Worm (Caenorhabditis elegans) whole organism, L3 larva: Measurements from ENCODE around the gene clec-184.

ENCODE experiments used
- R02D3.7 ChIP-seq: fragments of 150-350 bp; optimal IDR thresholded peaks from 2 replicates; lab custom pipeline; 2014; ENCODE audit warnings: missing biosample characterization, missing genetic modification characterization
- ZK546.5 ChIP-seq: sonication (generic microtip); optimal IDR thresholded peaks from 2 replicates; lab custom pipeline; 2017; ENCODE audit warnings: missing biosample characterization, missing genetic modification characterization
- aly-2 ChIP-seq: fragments of 150-350 bp; optimal IDR thresholded peaks from 2 replicates; lab custom pipeline; 2014; ENCODE audit warnings: missing biosample characterization, missing genetic modification characterization
- ama-1 ChIP-seq: fragments of 150-350 bp; optimal IDR thresholded peaks from 2 replicates; lab custom pipeline; 2018
- ceh-16 ChIP-seq: sonication (generic microtip); optimal IDR thresholded peaks from 2 replicates; lab custom pipeline; 2017; ENCODE audit warnings: missing biosample characterization, missing genetic modification characterization
- ceh-28 ChIP-seq: fragments of 150-350 bp; optimal IDR thresholded peaks from 2 replicates; lab custom pipeline; 2014; ENCODE audit warnings: missing biosample characterization, missing genetic modification reagents, missing genetic modification characterization
- ceh-82 ChIP-seq: fragments of 150-350 bp; optimal IDR thresholded peaks from 2 replicates; lab custom pipeline; 2014; ENCODE audit warnings: missing biosample characterization, missing genetic modification characterization
- ceh-9 ChIP-seq: sonication (generic microtip); optimal IDR thresholded peaks from 2 replicates; lab custom pipeline; 2018; ENCODE audit warnings: missing biosample characterization, missing genetic modification characterization
- daf-12 ChIP-seq: fragments of 150-350 bp; optimal IDR thresholded peaks from 2 replicates; lab custom pipeline; 2014; ENCODE audit warnings: missing biosample characterization, missing genetic modification reagents, missing genetic modification characterization
- egl-27 ChIP-seq: sonication (generic microtip); optimal IDR thresholded peaks from 4 replicates; lab custom pipeline; 2017; ENCODE audit warnings: missing biosample characterization, missing genetic modification reagents, missing genetic modification characterization
- egl-5 ChIP-seq: fragments of 150-350 bp; optimal IDR thresholded peaks from 2 replicates; lab custom pipeline; 2017; ENCODE audit warnings: missing biosample characterization, missing genetic modification reagents, missing genetic modification characterization, inconsistent platforms
- elt-1 ChIP-seq: fragments of 150-350 bp; optimal IDR thresholded peaks from 2 replicates; lab custom pipeline; 2014; ENCODE audit warnings: missing biosample characterization, missing genetic modification characterization
- elt-2 ChIP-seq: sonication (generic microtip); optimal IDR thresholded peaks from 2 replicates; lab custom pipeline; 2016; ENCODE audit warnings: missing genetic modification reagents, mild to moderate bottlenecking, missing genetic modification characterization, missing compliant biosample characterization
- elt-3 ChIP-seq, 3 experiments: fragments of 150-350 bp in 1 of 3; sonication (generic microtip) in 2 of 3; optimal IDR thresholded peaks; 2 replicates in 2 of 3; 4 replicates in 1 of 3; lab custom pipeline; 2014 to 2017; ENCODE audit warnings: missing biosample characterization in 3 of 3, missing genetic modification characterization in 3 of 3
- eor-1 ChIP-seq, 2 experiments: fragments of 150-350 bp; optimal IDR thresholded peaks; 2 replicates each; lab custom pipeline; 2014 to 2018; ENCODE audit warnings: missing biosample characterization in 2 of 2, missing genetic modification characterization in 2 of 2
- fkh-10 ChIP-seq: sonication (generic microtip); optimal IDR thresholded peaks from 2 replicates; lab custom pipeline; 2017; ENCODE audit warnings: missing biosample characterization, missing genetic modification reagents, missing genetic modification characterization
- fkh-2 ChIP-seq: fragments of 150-350 bp; optimal IDR thresholded peaks from 2 replicates; lab custom pipeline; 2014; ENCODE audit warnings: missing biosample characterization, missing genetic modification reagents, missing genetic modification characterization
- fos-1 ChIP-seq: fragments of 150-350 bp; optimal IDR thresholded peaks from 2 replicates; lab custom pipeline; 2014; ENCODE audit warnings: missing biosample characterization, missing genetic modification characterization
- hmg-11 ChIP-seq: sonication (generic microtip); optimal IDR thresholded peaks from 2 replicates; lab custom pipeline; 2016; ENCODE audit warnings: missing genetic modification characterization, missing compliant biosample characterization
- jun-1 ChIP-seq: fragments of 150-350 bp; optimal IDR thresholded peaks from 2 replicates; lab custom pipeline; 2014; ENCODE audit warnings: missing biosample characterization, missing genetic modification reagents, missing genetic modification characterization
- lin-15B ChIP-seq: fragments of 150-350 bp; optimal IDR thresholded peaks from 2 replicates; lab custom pipeline; 2014; ENCODE audit warnings: missing biosample characterization, missing genetic modification characterization
- lin-39 ChIP-seq: fragments of 150-350 bp; optimal IDR thresholded peaks from 2 replicates; lab custom pipeline; 2018; ENCODE audit warnings: missing biosample characterization, missing genetic modification reagents, missing genetic modification characterization
- lsy-12 ChIP-seq: sonication (generic microtip); optimal IDR thresholded peaks from 2 replicates; lab custom pipeline; 2016; ENCODE audit warnings: mild to moderate bottlenecking, missing genetic modification characterization, missing compliant biosample characterization
- mdl-1 ChIP-seq: fragments of 150-350 bp; optimal IDR thresholded peaks from 2 replicates; lab custom pipeline; 2014; ENCODE audit warnings: missing biosample characterization, missing genetic modification characterization
- mml-1 ChIP-seq: fragments of 150-350 bp; sonication (generic microtip); optimal IDR thresholded peaks from 3 replicates; lab custom pipeline; 2014; ENCODE audit warnings: missing biosample characterization, missing genetic modification characterization
- nfya-1 ChIP-seq: sonication (generic microtip); optimal IDR thresholded peaks from 2 replicates; lab custom pipeline; 2017; ENCODE audit warnings: missing genetic modification characterization, mild to moderate bottlenecking, missing compliant biosample characterization, antibody characterized with exemption, moderate library complexity; ENCODE audit not compliant: insufficient read depth
- nhr-11 ChIP-seq: fragments of 150-350 bp; optimal IDR thresholded peaks from 2 replicates; lab custom pipeline; 2014; ENCODE audit warnings: missing biosample characterization, missing genetic modification characterization
- nhr-12 ChIP-seq: fragments of 150-350 bp; optimal IDR thresholded peaks from 2 replicates; lab custom pipeline; 2014; ENCODE audit warnings: missing biosample characterization, missing genetic modification characterization
- nhr-23 ChIP-seq: fragments of 150-350 bp; optimal IDR thresholded peaks from 2 replicates; lab custom pipeline; 2014; ENCODE audit warnings: missing biosample characterization, missing genetic modification reagents, missing genetic modification characterization
- nhr-237 ChIP-seq: fragments of 150-350 bp; optimal IDR thresholded peaks from 2 replicates; lab custom pipeline; 2014; ENCODE audit warnings: missing biosample characterization, missing genetic modification characterization
- nhr-25 ChIP-seq: sonication (generic microtip); optimal IDR thresholded peaks from 2 replicates; lab custom pipeline; 2017; ENCODE audit warnings: missing biosample characterization, missing genetic modification characterization
- nhr-28 ChIP-seq: fragments of 150-350 bp; optimal IDR thresholded peaks from 2 replicates; lab custom pipeline; 2014; ENCODE audit warnings: missing biosample characterization, missing genetic modification characterization
- nhr-43 ChIP-seq: sonication (generic microtip); optimal IDR thresholded peaks from 2 replicates; lab custom pipeline; 2016; ENCODE audit warnings: mild to moderate bottlenecking, missing genetic modification characterization, missing compliant biosample characterization; ENCODE audit not compliant: poor library complexity, severe bottlenecking
- nhr-67 ChIP-seq: fragments of 150-350 bp; optimal IDR thresholded peaks from 2 replicates; lab custom pipeline; 2014; ENCODE audit warnings: missing biosample characterization, missing genetic modification characterization
- nhr-76 ChIP-seq: fragments of 150-350 bp; sonication (generic microtip); optimal IDR thresholded peaks from 5 replicates; lab custom pipeline; 2014; ENCODE audit warnings: missing biosample characterization, missing genetic modification characterization
- nhr-77 ChIP-seq: fragments of 150-350 bp; optimal IDR thresholded peaks from 2 replicates; lab custom pipeline; 2014; ENCODE audit warnings: missing biosample characterization, missing genetic modification characterization
- pha-4 ChIP-seq: fragments of 150-350 bp; optimal IDR thresholded peaks from 2 replicates; lab custom pipeline; 2014; ENCODE audit warnings: missing biosample characterization, missing genetic modification reagents, missing genetic modification characterization
- pqm-1 ChIP-seq: fragments of 150-350 bp; optimal IDR thresholded peaks from 2 replicates; lab custom pipeline; 2017; ENCODE audit warnings: missing biosample characterization, missing genetic modification characterization, inconsistent platforms
- sea-2 ChIP-seq: fragments of 150-350 bp; sonication (generic microtip); optimal IDR thresholded peaks from 4 replicates; lab custom pipeline; 2014; ENCODE audit warnings: missing biosample characterization, missing genetic modification reagents, missing genetic modification characterization
- skn-1 ChIP-seq: fragments of 150-350 bp; optimal IDR thresholded peaks from 2 replicates; lab custom pipeline; 2014; ENCODE audit warnings: missing biosample characterization, missing genetic modification characterization
- snpc-4 ChIP-seq: fragments of 150-350 bp; optimal IDR thresholded peaks from 2 replicates; lab custom pipeline; 2014; ENCODE audit warnings: missing biosample characterization, missing genetic modification characterization
- tbx-2 ChIP-seq: sonication (generic microtip); optimal IDR thresholded peaks from 2 replicates; lab custom pipeline; 2016; ENCODE audit warnings: mild to moderate bottlenecking, missing genetic modification characterization, missing compliant biosample characterization
- unc-39 ChIP-seq: sonication (generic microtip); optimal IDR thresholded peaks from 4 replicates; lab custom pipeline; 2017; ENCODE audit warnings: missing biosample characterization, missing genetic modification characterization
- unc-62 ChIP-seq: fragments of 150-350 bp; sonication (generic microtip); optimal IDR thresholded peaks from 4 replicates; lab custom pipeline; 2014; ENCODE audit warnings: missing biosample characterization, missing genetic modification reagents, missing genetic modification characterization
- zag-1 ChIP-seq: fragments of 150-350 bp; optimal IDR thresholded peaks from 2 replicates; lab custom pipeline; 2014; ENCODE audit warnings: missing biosample characterization, missing genetic modification characterization
- ztf-11 ChIP-seq: fragments of 150-350 bp; optimal IDR thresholded peaks from 2 replicates; lab custom pipeline; 2014; ENCODE audit warnings: missing biosample characterization, missing genetic modification characterization
- ztf-4 ChIP-seq: fragments of 150-350 bp; optimal IDR thresholded peaks from 2 replicates; lab custom pipeline; 2014; ENCODE audit warnings: missing biosample characterization, missing genetic modification characterization

clec-184 gene

DNA sequence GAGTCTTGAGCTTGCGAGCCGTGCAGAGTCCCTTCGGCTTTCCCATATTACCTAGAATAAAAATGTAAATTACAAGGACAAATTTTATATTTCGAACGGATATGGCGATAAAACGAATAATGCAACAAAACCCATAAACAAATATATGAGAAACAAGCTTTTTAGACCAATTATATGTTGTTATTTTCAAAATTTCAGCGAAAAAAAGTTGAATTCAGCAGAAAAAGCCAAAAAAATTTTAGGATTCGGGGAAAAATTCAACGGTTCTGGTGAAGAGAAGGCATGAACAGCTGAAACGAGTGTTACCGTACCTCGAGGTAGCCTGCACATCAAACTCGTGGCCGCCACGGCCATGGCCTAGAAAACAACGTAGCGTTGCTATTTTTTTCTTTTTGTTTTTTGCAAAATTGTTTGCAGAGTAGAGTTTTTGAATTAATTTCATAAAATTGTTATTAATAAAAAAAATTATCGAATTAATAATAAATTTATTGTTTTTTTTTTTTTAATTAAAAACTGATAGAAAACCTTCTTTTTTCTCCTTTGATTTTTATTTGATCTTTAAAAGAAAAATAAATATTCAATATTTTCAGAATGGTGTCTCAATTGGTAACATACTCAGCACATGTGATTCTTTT lies 41.3 kb upstream of the clec-184 start, which contains the start of the genes rps-23 and dpm-3:
Gene rps-23, minus strand, starts transcription at position 51 of the 635 bp plus-strand sequence.
Gene dpm-3, plus strand, starts transcription at position 585 of the 635 bp plus-strand sequence.
- TF ChIP-seq nfya-1 (tag; lab: Kevin White, UChicago), result peak; percentile 99
- no peak for TF ChIP-seq daf-12 (tag; lab: Kevin White, UChicago)
- TF ChIP-seq lin-39 (tag; lab: Kevin White, UChicago), result peak; percentile 92
- peak; percentile 81 for TF ChIP-seq ceh-82 (tag; lab: Kevin White, UChicago)
- no peak for TF ChIP-seq fkh-2 (tag; lab: Kevin White, UChicago)
- peak; percentile 90 for TF ChIP-seq snpc-4 (tag; lab: Kevin White, UChicago)
- TF ChIP-seq skn-1 (tag; lab: Kevin White, UChicago), result peak; percentile 88
- TF ChIP-seq ztf-11, result no peak
- TF ChIP-seq nhr-28, result no peak
- TF ChIP-seq elt-2 (tag; lab: Kevin White, UChicago), result peak; percentile 77
- TF ChIP-seq R02D3.7 (tag; lab: Kevin White, UChicago), result peak; percentile 89
- no peak for TF ChIP-seq nhr-237 (tag; lab: Kevin White, UChicago)
- TF ChIP-seq nhr-23 (tag; lab: Kevin White, UChicago), result peak; percentile 97
- peak; percentile 60 for TF ChIP-seq hmg-11 (tag; lab: Kevin White, UChicago)
- TF ChIP-seq ceh-28, result peak; percentile 74
- no peak for TF ChIP-seq nhr-12
- peak; percentile 96 for TF ChIP-seq nhr-43 (tag; lab: Kevin White, UChicago)
- TF ChIP-seq jun-1 (tag; lab: Kevin White, UChicago), result peak; percentile 65
- TF ChIP-seq zag-1 (tag; lab: Kevin White, UChicago), result no peak
- TF ChIP-seq ZK546.5, result peak; percentile 94
- TF ChIP-seq fkh-10, result peak; percentile 51
- TF ChIP-seq ceh-9, result no peak
- TF ChIP-seq lsy-12, result peak; percentile 95
- peak; percentile 55 for TF ChIP-seq ceh-16 (tag; lab: Kevin White, UChicago)
- TF ChIP-seq pha-4 (tag; lab: Kevin White, UChicago), result peak; percentile 98
- no peak for TF ChIP-seq elt-3 (tag; optimal IDR thresholded peaks at IDR 0.05; lab: Kevin White, UChicago)
- TF ChIP-seq mdl-1 (tag; lab: Kevin White, UChicago), result peak; percentile 48
- no peak for TF ChIP-seq mml-1 (tag; lab: Kevin White, UChicago)
- TF ChIP-seq sea-2 (GFP tag; lab: Kevin White, UChicago), result no peak
- TF ChIP-seq ztf-4 (tag; lab: Kevin White, UChicago), result no peak
- peak in 1 of 2 experiments; percentile 73 for TF ChIP-seq eor-1 (tag; optimal IDR thresholded peaks at IDR 0.05; lab: Kevin White, UChicago)
- no peak for TF ChIP-seq unc-62
- TF ChIP-seq aly-2 (tag; lab: Kevin White, UChicago), result no peak
- peak; percentile 53 for TF ChIP-seq nhr-77
- peak; percentile 98 for TF ChIP-seq lin-15B (tag; lab: Kevin White, UChicago)
- TF ChIP-seq elt-1, result peak; percentile 45
- peak; percentile 61 for TF ChIP-seq nhr-11
- no peak for TF ChIP-seq nhr-67 (tag; lab: Kevin White, UChicago)
- TF ChIP-seq pqm-1, result peak; percentile 91
- TF ChIP-seq unc-39 (tag; lab: Kevin White, UChicago), result no peak
- peak; percentile 20 for TF ChIP-seq egl-27
- peak; percentile 73 for TF ChIP-seq ama-1
- TF ChIP-seq nhr-25, result peak; percentile 95
- no peak for TF ChIP-seq fos-1
- TF ChIP-seq tbx-2 (tag; lab: Kevin White, UChicago), result peak; percentile 60
- peak; percentile 58 for TF ChIP-seq egl-5 (tag; lab: Kevin White, UChicago)
- peak; percentile 66 for TF ChIP-seq nhr-76 (tag; lab: Kevin White, UChicago)
- TF ChIP-seq, all 47 proteins: peak for 30
